Worm (Caenorhabditis elegans): ENCODE results near the gene cfap-20.

Gene cfap-20

ce11 chrIII:3488224-3488623, 49.1 kb downstream of the cfap-20 start, which contains the start of gene C34C12.7:
TSS of gene C34C12.7 (minus strand) at chrIII:3488341.
- TF ChIP-seq ceh-24 (tag; optimal IDR thresholded peaks at IDR 0.05) (no peak), nfya-1 (tag; optimal IDR thresholded peaks at IDR 0.05) (no peak), hlh-6 (tag; optimal IDR thresholded peaks at IDR 0.05) (no peak), pros-1 (tag; optimal IDR thresholded peaks at IDR 0.05) (no peak), ceh-31 (tag; optimal IDR thresholded peaks at IDR 0.05) (no peak), hlh-15 (tag; optimal IDR thresholded peaks at IDR 0.05) (no peak), ceh-2 (tag; optimal IDR thresholded peaks at IDR 0.05) (no peak)

- TF ChIP-seq ahr-1 (tag; optimal IDR thresholded peaks at IDR 0.05) (no peak), elt-2 (tag; optimal IDR thresholded peaks at IDR 0.05) (no peak), mec-3 (tag; optimal IDR thresholded peaks at IDR 0.05; ENCODE audit: borderline replicate concordance) (no peak), pag-3 (tag; optimal IDR thresholded peaks at IDR 0.05; ENCODE audit: borderline replicate concordance) (no peak), sox-2 (GFP tag; IDR thresholded peaks at IDR 0.05) (no peak), K02D7.2 (tag; optimal IDR thresholded peaks at IDR 0.05) (no peak), ceh-48 (tag; optimal IDR thresholded peaks at IDR 0.05) (no peak), sox-4 (tag; optimal IDR thresholded peaks at IDR 0.05) (no peak), C08G9.2 (tag; optimal IDR thresholded peaks at IDR 0.05) (no peak), ref-2 (tag; optimal IDR thresholded peaks at IDR 0.05) (no peak), lin-11 (tag; optimal IDR thresholded peaks at IDR 0.05) (no peak), lim-6 (tag; optimal IDR thresholded peaks at IDR 0.05) (no peak), npax-4 (tag; optimal IDR thresholded peaks at IDR 0.05) (no peak), tbx-2 (tag; optimal IDR thresholded peaks at IDR 0.05) (no peak), K09A11.1 (tag; optimal IDR thresholded peaks at IDR 0.05; ENCODE audit: insufficient read depth) (no peak), ceh-9 (tag; optimal IDR thresholded peaks at IDR 0.05) (no peak), dmd-4 (tag; optimal IDR thresholded peaks at IDR 0.05; ENCODE audit: borderline replicate concordance) (no peak)
Observed at ce11 chrIII:3487133-3487532, 50.2 kb downstream of the cfap-20 start.

ce11 chrIII:3486055-3486454, 51.2 kb downstream of the cfap-20 start:
- no peak for TF ChIP-seq rnt-1 (tag; optimal IDR thresholded peaks at IDR 0.05)
- no peak for TF ChIP-seq pax-1 (tag; optimal IDR thresholded peaks at IDR 0.05)
- TF ChIP-seq dmd-4 (tag; optimal IDR thresholded peaks at IDR 0.05; ENCODE audit: borderline replicate concordance), result no peak
- TF ChIP-seq C38D4.7 (GFP tag; optimal IDR thresholded peaks at IDR 0.05), result no peak
- no peak for TF ChIP-seq ceh-18 (tag; optimal IDR thresholded peaks at IDR 0.05)
- TF ChIP-seq eyg-1 (tag; optimal IDR thresholded peaks at IDR 0.05), result no peak

ce11 chrIII:3484995-3485394, 52.3 kb downstream of the cfap-20 start:
- TF ChIP-seq che-1 (tag; optimal IDR thresholded peaks at IDR 0.05) (no peak), unc-42 (tag; optimal IDR thresholded peaks at IDR 0.05) (no peak), pax-1 (tag; optimal IDR thresholded peaks at IDR 0.05) (no peak)
